Fruit fly (Drosophila melanogaster) whole organism, larva: Measurements from ENCODE around the gene Exn.

Source experiments
- noc ChIP-seq: fragments of 200-800 bp; sonication (Bioruptor generic); optimal IDR thresholded peaks from 3 replicates; lab custom pipeline; 2019; ENCODE audit warnings: missing biosample characterization, mild to moderate bottlenecking, missing genetic modification characterization, moderate library complexity

Gene Exn

dm6 chr3L:17010492-17011303 is 40.9 kb downstream of the Exn start:
- TF ChIP-seq noc: no peak

DNA sequence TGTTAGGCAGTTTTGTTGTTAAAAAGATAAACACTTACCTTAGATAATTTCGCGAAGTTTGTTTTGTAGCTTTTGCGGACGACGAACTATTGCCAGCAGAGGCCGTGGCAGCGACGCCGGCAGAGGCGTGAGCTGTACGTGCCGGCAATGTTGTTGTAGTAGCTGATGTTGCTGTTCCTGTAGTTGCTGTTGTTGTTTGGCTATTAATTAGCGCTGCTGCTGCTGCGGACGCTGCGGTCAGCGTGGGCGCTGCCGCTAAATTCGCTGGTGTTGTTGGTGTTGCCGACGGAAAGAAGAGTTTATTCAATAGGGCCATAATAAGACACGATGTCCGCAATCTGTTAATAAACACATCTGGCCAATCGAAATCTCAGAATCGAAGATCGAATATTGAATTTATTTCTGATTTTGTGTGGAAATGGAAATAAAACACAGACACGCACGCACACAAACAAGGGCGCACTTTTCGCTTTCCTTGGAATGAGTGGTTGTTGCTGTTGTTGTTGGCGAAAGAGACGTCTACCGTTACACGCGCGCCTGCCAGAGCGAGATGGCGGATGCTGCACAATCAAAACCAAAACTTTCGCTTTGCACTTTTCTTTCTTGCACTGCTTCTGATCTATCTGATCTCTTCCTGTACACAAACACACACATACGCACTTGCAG is 41.7 kb downstream of the Exn start:
- TF ChIP-seq noc: no peak

dm6 chr3L:17012017-17012719 is 42.4 kb downstream of the Exn start, which contains the start of gene CG3764:
CG3764 (minus strand) TSS chr3L:17012565.
- TF ChIP-seq noc: peak; percentile 60

DNA sequence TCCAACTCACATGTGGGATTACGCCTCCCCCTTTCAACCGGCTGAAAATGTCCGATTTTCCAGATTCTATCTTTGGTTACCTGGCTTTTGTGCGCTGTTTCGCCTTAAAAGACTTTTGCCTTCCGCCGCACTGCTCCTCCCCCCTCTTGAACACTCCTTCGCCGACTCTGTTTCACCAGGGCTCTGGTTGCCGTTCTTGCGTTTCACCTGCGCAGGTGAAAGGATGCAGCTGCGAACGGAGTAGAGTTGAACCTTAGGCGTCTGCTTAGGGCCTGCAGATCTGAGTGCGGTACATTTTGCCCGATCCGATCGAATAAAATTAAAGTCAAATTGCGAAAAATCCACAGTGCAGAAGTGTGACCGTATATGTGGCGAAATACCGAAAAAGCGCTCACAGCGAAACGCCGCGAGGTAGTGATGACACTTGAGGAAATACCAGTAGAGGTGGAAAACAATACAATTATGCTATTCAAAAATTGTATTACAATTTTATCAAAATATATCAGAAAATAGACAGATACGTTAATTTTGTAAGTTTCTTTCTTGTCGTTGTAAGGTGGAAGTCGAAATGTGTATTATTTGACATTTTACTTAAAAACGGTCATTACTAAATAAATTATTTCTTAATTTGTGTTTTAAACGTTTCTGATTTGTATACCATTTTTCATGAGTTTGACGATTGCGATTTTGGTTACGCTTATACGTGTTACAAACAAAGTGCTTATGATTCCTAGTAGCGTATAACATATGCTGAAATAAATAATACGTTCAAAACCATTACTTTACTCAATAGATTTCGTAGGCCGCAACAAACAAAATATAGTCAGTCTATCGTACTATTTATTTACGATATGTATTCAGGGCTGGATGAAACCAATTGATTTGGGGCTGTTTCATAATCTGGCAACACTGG is 46.1 kb downstream of the Exn start, which contains the start of the genes CG6664 and CG7728:
CG6664 (minus strand) TSS at position 518 of the 913 bp plus-strand sequence.
CG7728 (plus strand) TSS at position 874 of the 913 bp plus-strand sequence.
- TF ChIP-seq noc: no peak

- TF ChIP-seq noc: no peak
These were observed 46.7 kb downstream of the Exn start for dm6 chr3L:17016576-17016917.

DNA sequence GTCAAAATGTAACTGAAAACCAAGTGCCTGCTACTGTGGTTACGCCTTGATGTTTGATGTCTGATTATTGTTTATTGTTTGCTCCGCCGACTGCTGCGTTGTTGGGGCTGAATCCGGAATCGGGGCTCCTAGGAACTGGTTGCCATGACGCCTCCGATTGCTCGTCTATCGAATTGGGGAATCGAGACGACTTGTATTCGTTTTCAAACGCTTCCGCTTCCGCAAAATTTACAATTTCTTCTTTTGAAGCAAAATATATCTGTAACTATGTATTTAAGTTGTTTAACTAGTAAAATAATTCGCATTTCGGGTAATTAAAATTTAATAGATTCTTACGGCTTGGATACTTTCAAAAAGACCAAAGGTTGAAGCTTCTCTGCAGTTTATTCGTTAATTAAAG is 52.9 kb downstream of the Exn start, which contains the start of gene CG6652:
CG6652 (minus strand) TSS at position 101 of the 400 bp plus-strand sequence.
- no peak for TF ChIP-seq noc

DNA sequence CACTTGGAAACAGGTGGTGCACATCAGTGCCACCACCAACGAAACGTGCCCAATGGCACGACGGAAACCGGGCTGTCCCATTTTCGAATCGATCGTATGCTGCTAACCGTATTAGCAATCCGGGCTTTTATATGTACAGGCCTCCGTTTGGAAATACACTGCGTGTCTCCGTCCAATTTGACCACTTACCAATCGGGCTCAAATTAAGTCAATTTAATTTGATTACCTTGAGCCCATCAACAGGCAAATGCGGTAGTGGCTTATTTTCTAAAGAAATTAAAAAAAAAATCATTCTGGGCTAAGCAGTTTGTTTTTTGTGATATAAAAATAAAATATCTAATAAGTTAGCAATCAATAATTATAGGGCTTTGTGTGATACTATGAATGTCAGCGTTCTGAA is 53.8 kb downstream of the Exn start, which contains the start of gene a10:
a10 (minus strand) TSS at position 101 of the 400 bp plus-strand sequence.
- TF ChIP-seq noc: no peak

DNA sequence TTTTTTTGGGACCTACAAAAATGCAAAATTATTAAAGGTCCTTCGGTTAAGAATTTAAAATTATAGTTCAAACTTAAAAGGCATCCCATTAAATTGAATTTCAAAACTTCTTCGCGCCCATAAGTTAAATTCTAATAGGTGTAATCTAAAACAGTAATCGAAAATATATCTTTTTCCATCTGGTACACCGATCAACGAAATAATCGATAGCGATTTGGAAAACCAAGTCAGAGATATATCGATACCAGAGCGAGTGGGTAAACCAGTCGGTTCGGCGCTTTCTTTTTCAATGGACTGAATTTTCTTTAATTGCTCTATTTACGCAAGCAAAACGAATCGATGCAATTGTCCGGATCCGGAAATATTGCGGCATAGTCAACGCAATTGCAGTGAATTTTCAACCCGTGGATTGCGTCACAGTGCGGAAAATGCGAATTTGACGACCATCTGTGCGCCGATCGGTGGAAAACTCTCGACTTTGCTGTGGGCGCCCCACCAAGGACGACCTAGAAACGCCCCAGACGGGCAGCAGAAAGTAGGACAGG is 54.4 kb downstream of the Exn start, which contains the start of gene Fit2:
Fit2 (plus strand) TSS at position 234 of the 545 bp plus-strand sequence.
- no peak for TF ChIP-seq noc

DNA sequence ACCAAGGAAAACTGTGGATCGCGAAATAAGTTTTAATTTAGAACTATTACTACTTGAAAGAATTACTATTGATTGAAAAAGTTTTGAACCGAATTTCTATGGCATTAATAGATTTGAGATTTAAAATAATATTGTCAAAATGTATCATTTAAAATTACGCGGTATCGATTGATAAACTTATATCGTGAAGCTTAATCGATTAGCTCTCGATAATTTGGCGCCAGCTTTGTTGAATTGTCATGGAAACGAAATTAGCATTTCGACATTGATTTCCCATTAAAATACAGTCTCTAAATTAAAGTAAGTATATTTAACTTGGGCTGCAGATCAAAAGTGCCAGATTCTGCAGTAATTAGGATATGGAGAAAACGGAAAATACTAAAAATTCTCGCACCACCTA is 57.5 kb downstream of the Exn start, which contains the start of gene CG7730:
CG7730 (plus strand) TSS at position 206 of the 400 bp plus-strand sequence.
- TF ChIP-seq noc: no peak

- TF ChIP-seq noc: no peak
These were observed 62.2 kb downstream of the Exn start, which contains the start of gene Ilp8 for dm6 chr3L:17031971-17032370. Ilp8 (minus strand) TSS chr3L:17032080.

DNA sequence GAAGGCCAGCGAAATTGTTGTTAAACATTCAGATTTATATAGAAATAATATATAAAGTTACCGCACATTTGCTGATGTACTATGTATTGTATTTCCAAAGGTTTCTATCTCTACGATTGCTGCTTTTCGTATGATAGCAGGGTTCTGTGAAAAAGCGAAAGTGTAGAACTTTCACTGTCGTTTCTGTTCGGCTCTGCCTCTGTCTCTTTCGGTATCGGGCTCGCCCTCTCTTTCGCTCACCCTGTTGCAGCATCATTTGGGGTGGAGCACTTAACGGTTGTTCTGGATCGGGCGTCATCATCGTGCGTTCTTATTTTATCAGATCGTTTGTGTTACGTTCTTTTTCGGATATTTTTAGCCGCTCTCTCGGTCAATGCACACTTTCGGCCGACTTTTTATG is 63.5 kb downstream of the Exn start:
- no peak for TF ChIP-seq noc

DNA sequence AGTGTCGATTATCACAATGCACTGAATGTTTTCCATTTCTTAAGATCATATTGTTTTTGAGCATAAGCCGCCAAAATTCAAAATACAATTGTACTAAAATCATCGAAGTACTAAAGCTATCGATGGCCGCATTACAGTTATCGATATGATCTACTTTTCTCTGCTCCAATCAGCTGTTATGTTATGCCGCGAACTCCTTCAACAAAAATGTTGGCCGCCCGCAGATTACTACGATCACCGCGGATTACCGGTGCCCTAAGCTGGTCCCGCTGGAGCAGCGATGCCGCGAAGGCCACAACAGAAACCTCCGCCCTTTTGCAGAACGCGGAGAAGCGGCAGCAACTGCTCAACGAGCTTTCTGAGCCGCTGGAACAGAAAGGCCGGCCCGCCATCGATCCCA is 65.7 kb downstream of the Exn start, which contains the start of gene beg:
beg (plus strand) TSS at position 177 of the 400 bp plus-strand sequence.
- no peak for TF ChIP-seq noc

DNA sequence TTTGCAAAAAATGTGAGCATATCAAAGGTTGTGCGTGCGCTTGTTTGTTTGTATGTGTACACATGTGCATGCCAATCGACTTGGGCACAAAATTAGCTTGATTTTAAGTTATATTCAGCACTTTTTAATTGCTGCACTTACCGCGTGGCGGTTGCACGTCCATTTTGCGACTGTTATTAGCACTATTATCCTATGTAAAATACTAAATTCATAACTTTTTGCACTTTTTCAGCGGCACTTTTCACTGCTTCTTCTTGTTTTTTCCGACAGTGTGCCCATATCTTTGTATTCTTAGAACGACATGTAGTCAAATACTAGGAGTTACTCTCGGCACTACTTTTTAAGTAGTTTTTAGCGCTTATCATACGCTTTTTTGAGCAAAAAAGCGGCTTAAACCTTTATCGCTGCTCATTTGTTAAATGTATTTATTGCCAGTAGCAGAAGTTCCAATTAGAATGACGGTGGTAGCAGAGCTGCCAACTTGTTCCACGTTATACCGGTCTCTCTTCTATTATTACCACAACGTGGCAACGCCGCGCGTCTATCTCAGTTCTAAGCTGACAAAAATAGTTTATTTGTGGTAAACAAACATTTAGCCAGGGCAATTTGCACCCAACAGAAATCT is 72.6 kb downstream of the Exn start, which contains the start of the genes scaf6 and Papst2:
scaf6 (minus strand) TSS at position 278 of the 625 bp plus-strand sequence.
Papst2 (plus strand) TSS at position 501 of the 625 bp plus-strand sequence.
- no peak for TF ChIP-seq noc
